Fruit fly (Drosophila melanogaster) S2 (cell line): Measurements from ENCODE around the gene CG12948.

ENCODE experiments used
- CG8478 ChIP-seq: fragments of >200 bp; optimal IDR thresholded peaks from 2 replicates; lab custom pipeline; 2018
- CTCF ChIP-seq, 2 experiments: fragments of >200 bp; optimal IDR thresholded peaks; 2 replicates each; lab custom pipeline; 2018

dm6 chr3R:9705008-9705628 is 42.4 kb downstream of the CG12948 start, which contains the start of gene Unc-115a:
- TF ChIP-seq CG8478 (lab: Kevin White, UChicago), result no peak
- TF ChIP-seq CTCF (optimal IDR thresholded peaks at IDR 0.05; lab: Kevin White, UChicago), result peak; percentile 69 to 72
